Worm (Caenorhabditis elegans) whole organism, mixed stage, embryonic: ENCODE results near the gene fntb-1.

Source experiments
- M03D4.4 ChIP-seq: sonication (generic microtip); optimal IDR thresholded peaks from 2 replicates; lab custom pipeline; 2017; ENCODE audit warnings: mild to moderate bottlenecking, missing genetic modification characterization, missing compliant biosample characterization
- nhr-237 ChIP-seq: fragments of 150-350 bp; optimal IDR thresholded peaks from 2 replicates; lab custom pipeline; 2014; ENCODE audit warnings: missing biosample characterization, missing genetic modification characterization
- pha-4 ChIP-seq: fragments of 150-350 bp; optimal IDR thresholded peaks from 2 replicates; lab custom pipeline; 2018; ENCODE audit warnings: missing biosample characterization, missing genetic modification reagents, missing genetic modification characterization
- unc-120 ChIP-seq: sonication (generic microtip); optimal IDR thresholded peaks from 2 replicates; lab custom pipeline; 2017; ENCODE audit warnings: missing genetic modification characterization, missing compliant biosample characterization; ENCODE audit not compliant: poor library complexity, severe bottlenecking
- unc-39 ChIP-seq: fragments of 150-350 bp; optimal IDR thresholded peaks from 2 replicates; lab custom pipeline; 2014; ENCODE audit warnings: missing biosample characterization, missing genetic modification characterization
- unc-62 ChIP-seq: fragments of 150-350 bp; optimal IDR thresholded peaks from 2 replicates; lab custom pipeline; 2014; ENCODE audit warnings: missing biosample characterization, missing genetic modification reagents, missing genetic modification characterization

DNA sequence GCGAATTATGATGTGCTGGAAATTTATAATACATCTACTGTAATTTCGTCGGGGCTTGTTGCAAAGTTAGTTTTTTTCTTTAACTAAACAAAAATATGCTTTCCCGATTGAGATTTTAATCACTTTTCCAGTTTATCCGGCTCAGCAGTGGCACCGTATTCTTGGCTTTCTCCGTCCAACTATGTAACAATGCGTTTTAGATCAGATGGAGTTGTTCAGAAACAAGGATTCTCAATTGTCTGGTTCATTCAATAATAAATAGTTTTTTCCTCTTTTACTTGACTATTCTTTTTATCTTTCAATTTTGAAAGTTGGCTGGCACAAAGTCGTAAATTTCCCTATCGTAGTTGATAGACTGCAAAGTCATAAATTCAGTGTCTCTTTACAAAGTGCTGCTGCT lies 26.6 kb downstream of the fntb-1 start, which contains the start of gene clec-56:
- TF ChIP-seq nhr-237 (tag; lab: Kevin White, UChicago) (no peak), unc-39 (tag; lab: Kevin White, UChicago) (no peak), unc-62 (GFP tag; lab: Kevin White, UChicago) (no peak), M03D4.4 (no peak), unc-120 (tag; lab: Kevin White, UChicago) (no peak), pha-4 (tag; lab: Kevin White, UChicago) (no peak)
